Fruit fly (Drosophila melanogaster): ENCODE data around the gene CG34135.

DNA sequence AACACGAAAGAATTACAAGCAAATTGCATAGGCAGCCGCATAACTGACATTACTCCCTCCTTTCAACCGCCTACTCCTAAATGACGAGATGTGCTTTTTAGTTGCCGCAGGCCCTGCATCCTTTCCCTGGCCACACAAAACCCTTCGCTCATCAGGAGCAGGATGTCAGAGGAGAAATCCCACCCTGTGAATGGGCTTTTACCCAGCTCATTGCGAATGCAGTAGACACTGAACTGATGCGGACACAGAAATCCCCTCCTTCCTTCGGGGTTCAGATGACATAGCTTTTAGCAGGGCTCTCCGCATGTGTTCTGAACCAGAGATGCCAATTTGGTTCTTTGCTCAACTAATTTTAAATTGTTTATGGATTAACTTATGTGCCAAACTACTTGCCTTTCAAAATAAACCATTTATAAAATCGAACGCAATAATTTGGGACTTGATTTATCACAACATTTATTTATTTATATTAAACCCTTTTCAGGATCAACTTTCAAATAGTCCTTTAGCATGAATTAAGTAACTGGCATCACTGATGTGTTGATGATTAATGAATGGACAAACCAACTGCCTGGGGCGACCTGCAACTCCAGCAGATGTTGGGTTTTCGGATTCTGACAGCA, 28.7 kb downstream of the CG34135 start:
- no peak for TF ChIP-seq EcR (GFP tag; optimal IDR thresholded peaks at IDR 0.05)
- TF ChIP-seq psq (optimal IDR thresholded peaks at IDR 0.05): no peak
- no peak for TF ChIP-seq CG8478 (optimal IDR thresholded peaks at IDR 0.05)
- TF ChIP-seq pan (optimal IDR thresholded peaks at IDR 0.05): no peak
- no peak for TF ChIP-seq usp (GFP tag; optimal IDR thresholded peaks at IDR 0.05)

All from whole organism.